Worm (Caenorhabditis elegans) whole organism, young adult: ENCODE results near the gene ugt-66.

Source experiments
- B0336.3 ChIP-seq: fragments of 200-800 bp; sonication (Bioruptor generic); IDR thresholded peaks from 2 replicates; pipeline ENCODE4 v1.3.6; 2022; ENCODE audit warnings: missing genetic modification characterization, missing compliant biosample characterization
- D2030.7 ChIP-seq: fragments of 200-800 bp; sonication (Bioruptor generic); IDR thresholded peaks from 2 replicates; pipeline ENCODE4 v1.3.6; 2022; ENCODE audit warnings: missing genetic modification reagents, missing genetic modification characterization, missing compliant biosample characterization
- F10E7.11 ChIP-seq: sonication (generic microtip); optimal IDR thresholded peaks from 2 replicates; lab custom pipeline; 2017; ENCODE audit warnings: mild to moderate bottlenecking, missing genetic modification characterization, moderate library complexity, missing compliant biosample characterization
- F33H1.4 ChIP-seq: fragments of 200-800 bp; sonication (Bioruptor generic); IDR thresholded peaks from 2 replicates; pipeline ENCODE4 v1.3.6; 2022; ENCODE audit warnings: missing genetic modification reagents, missing genetic modification characterization, missing compliant biosample characterization
- F39B2.1 ChIP-seq: fragments of 200-800 bp; sonication (Bioruptor generic); IDR thresholded peaks from 2 replicates; pipeline ENCODE4 v1.3.6; 2022; ENCODE audit warnings: missing genetic modification reagents, missing genetic modification characterization, missing compliant biosample characterization
- F49E8.2 ChIP-seq: sonication (generic microtip); optimal IDR thresholded peaks from 3 replicates; lab custom pipeline; 2017; ENCODE audit warnings: missing genetic modification characterization, mild to moderate bottlenecking, missing compliant biosample characterization, antibody characterized with exemption, moderate library complexity; ENCODE audit not compliant: insufficient read depth
- F52B5.7 ChIP-seq: sonication (generic microtip); optimal IDR thresholded peaks from 2 replicates; lab custom pipeline; 2016; ENCODE audit warnings: mild to moderate bottlenecking, missing genetic modification characterization, missing compliant biosample characterization
- T26A5.8 ChIP-seq: sonication (generic microtip); optimal IDR thresholded peaks from 2 replicates; lab custom pipeline; 2016; ENCODE audit warnings: missing genetic modification characterization, missing compliant biosample characterization
- Y53G8AR.9 ChIP-seq: fragments of 200-800 bp; sonication (Bioruptor generic); conservative IDR thresholded peaks from 2 replicates; pipeline ENCODE4 v1.3.6; 2022; ENCODE audit warnings: missing genetic modification reagents, missing genetic modification characterization, missing compliant biosample characterization
- aptf-2 ChIP-seq: fragments of 200-800 bp; sonication (Bioruptor generic); conservative IDR thresholded peaks from 2 replicates; pipeline ENCODE4 v1.3.6; 2022; ENCODE audit warnings: missing genetic modification reagents, missing genetic modification characterization, missing compliant biosample characterization
- attf-3 ChIP-seq: fragments of 200-800 bp; sonication (Bioruptor generic); conservative IDR thresholded peaks from 2 replicates; pipeline ENCODE4 v1.3.6; 2022; ENCODE audit warnings: missing genetic modification reagents, missing genetic modification characterization, missing compliant biosample characterization
- attf-6 ChIP-seq: fragments of 200-800 bp; sonication (Bioruptor generic); IDR thresholded peaks from 2 replicates; pipeline ENCODE4 v1.3.6; 2022; ENCODE audit warnings: missing genetic modification reagents, missing genetic modification characterization, missing compliant biosample characterization
- cebp-2 ChIP-seq: fragments of 200-800 bp; sonication (Bioruptor generic); IDR thresholded peaks from 2 replicates; pipeline ENCODE4 v1.3.6; 2022; ENCODE audit warnings: missing genetic modification characterization, missing compliant biosample characterization
- ceh-27 ChIP-seq: fragments of 200-800 bp; sonication (Bioruptor generic); optimal IDR thresholded peaks from 2 replicates; lab custom pipeline; 2018; ENCODE audit warnings: mild to moderate bottlenecking, missing genetic modification characterization, moderate library complexity, missing compliant biosample characterization
- ceh-58 ChIP-seq: fragments of 200-800 bp; sonication (Bioruptor generic); IDR thresholded peaks from 2 replicates; pipeline ENCODE4 v1.3.6; 2022; ENCODE audit warnings: missing genetic modification characterization, missing compliant biosample characterization
- chd-7 ChIP-seq: sonication (generic microtip); optimal IDR thresholded peaks from 2 replicates; lab custom pipeline; 2016; ENCODE audit warnings: mild to moderate bottlenecking, missing genetic modification characterization, moderate library complexity, missing compliant biosample characterization
- dpff-1 ChIP-seq: sonication (generic microtip); optimal IDR thresholded peaks from 2 replicates; lab custom pipeline; 2017; ENCODE audit warnings: mild to moderate bottlenecking, missing genetic modification characterization, missing compliant biosample characterization
- dpl-1 ChIP-seq: fragments of 150-350 bp; optimal IDR thresholded peaks from 2 replicates; lab custom pipeline; 2014; ENCODE audit warnings: missing biosample characterization, missing genetic modification reagents, missing genetic modification characterization
- efl-1 ChIP-seq: fragments of 150-350 bp; optimal IDR thresholded peaks from 2 replicates; lab custom pipeline; 2014; ENCODE audit warnings: missing biosample characterization, missing genetic modification reagents, missing genetic modification characterization
- fkh-3 ChIP-seq: sonication (generic microtip); optimal IDR thresholded peaks from 2 replicates; lab custom pipeline; 2016; ENCODE audit warnings: mild to moderate bottlenecking, missing genetic modification characterization, missing compliant biosample characterization
- hlh-12 ChIP-seq: sonication (generic microtip); optimal IDR thresholded peaks from 2 replicates; lab custom pipeline; 2016; ENCODE audit warnings: missing genetic modification characterization, missing compliant biosample characterization
- let-526 ChIP-seq: fragments of 200-800 bp; sonication (Bioruptor generic); IDR thresholded peaks from 2 replicates; pipeline ENCODE4 v1.3.6; 2022; ENCODE audit warnings: missing genetic modification reagents, missing genetic modification characterization, missing compliant biosample characterization
- lin-35 ChIP-seq, 3 experiments: fragments of 150-350 bp in 2 of 3; sonication (generic microtip) in 1 of 3; optimal IDR thresholded peaks; 2 replicates each; lab custom pipeline; 2014 to 2018; ENCODE audit warnings: missing biosample characterization in 3 of 3, missing genetic modification characterization in 3 of 3, missing genetic modification reagents in 3 of 3
- lin-54 ChIP-seq: fragments of 200-800 bp; sonication (Bioruptor generic); optimal IDR thresholded peaks from 2 replicates; lab custom pipeline; 2018; ENCODE audit warnings: mild to moderate bottlenecking, missing genetic modification characterization, missing compliant biosample characterization
- lsl-1 ChIP-seq: fragments of 200-800 bp; sonication (Bioruptor generic); optimal IDR thresholded peaks from 2 replicates; lab custom pipeline; 2018; ENCODE audit warnings: mild to moderate bottlenecking, missing genetic modification characterization, moderate library complexity, missing compliant biosample characterization
- lsy-27 ChIP-seq: sonication (generic microtip); optimal IDR thresholded peaks from 2 replicates; lab custom pipeline; 2017; ENCODE audit warnings: missing genetic modification characterization, mild to moderate bottlenecking, missing compliant biosample characterization, antibody characterized with exemption, missing genotype, borderline replicate concordance; ENCODE audit not compliant: insufficient read depth
- madf-6 ChIP-seq: fragments of 200-800 bp; sonication (Bioruptor generic); IDR thresholded peaks from 2 replicates; pipeline ENCODE4 v1.3.6; 2022; ENCODE audit warnings: missing genetic modification reagents, missing genetic modification characterization, missing compliant biosample characterization
- mcd-1 ChIP-seq: fragments of 200-800 bp; sonication (Bioruptor generic); IDR thresholded peaks from 2 replicates; pipeline ENCODE4 v1.3.6; 2022; ENCODE audit warnings: missing genetic modification reagents, missing genetic modification characterization, missing compliant biosample characterization
- mel-28 ChIP-seq: sonication (generic microtip); optimal IDR thresholded peaks from 2 replicates; lab custom pipeline; 2016; ENCODE audit warnings: borderline replicate concordance, mild to moderate bottlenecking, missing genetic modification characterization, missing compliant biosample characterization
- mxl-1 ChIP-seq: sonication (generic microtip); optimal IDR thresholded peaks from 2 replicates; lab custom pipeline; 2016; ENCODE audit warnings: missing genetic modification characterization, missing compliant biosample characterization
- nfya-1 ChIP-seq: sonication (generic microtip); optimal IDR thresholded peaks from 2 replicates; lab custom pipeline; 2017; ENCODE audit warnings: antibody characterized with exemption, missing compliant biosample characterization, missing genetic modification characterization, borderline replicate concordance; ENCODE audit not compliant: insufficient read depth
- nfya-2 ChIP-seq: fragments of 200-800 bp; sonication (Bioruptor generic); IDR thresholded peaks from 2 replicates; pipeline ENCODE4 v1.3.6; 2022; ENCODE audit warnings: missing genetic modification reagents, missing genetic modification characterization, missing compliant biosample characterization
- nhr-179 ChIP-seq: sonication (generic microtip); optimal IDR thresholded peaks from 2 replicates; lab custom pipeline; 2016; ENCODE audit warnings: mild to moderate bottlenecking, missing genetic modification characterization, missing compliant biosample characterization
- nhr-27 ChIP-seq: fragments of 200-800 bp; sonication (Bioruptor generic); optimal IDR thresholded peaks from 2 replicates; lab custom pipeline; 2018; ENCODE audit warnings: mild to moderate bottlenecking, missing genetic modification characterization, moderate library complexity, missing compliant biosample characterization
- pbrm-1 ChIP-seq: fragments of 200-800 bp; sonication (Bioruptor generic); IDR thresholded peaks from 2 replicates; pipeline ENCODE4 v1.3.6; 2022; ENCODE audit warnings: missing genetic modification reagents, missing genetic modification characterization, missing compliant biosample characterization
- pha-4 ChIP-seq: fragments of 150-350 bp; sonication (generic microtip); optimal IDR thresholded peaks from 2 replicates; lab custom pipeline; 2014; ENCODE audit warnings: missing biosample characterization, missing genetic modification reagents, missing genetic modification characterization
- rec-8 ChIP-seq, 2 experiments: sonication (generic microtip); optimal IDR thresholded peaks; 2 replicates each; lab custom pipeline; 2016; ENCODE audit warnings: mild to moderate bottlenecking in 2 of 2, missing genetic modification characterization in 2 of 2, missing genetic modification reagents in 2 of 2, missing genotype in 2 of 2, missing biosample characterization in 1 of 2, missing compliant biosample characterization in 1 of 2, moderate library complexity in 1 of 2
- repo-1 ChIP-seq: sonication (generic microtip); optimal IDR thresholded peaks from 2 replicates; lab custom pipeline; 2017; ENCODE audit warnings: mild to moderate bottlenecking, missing genetic modification characterization, missing compliant biosample characterization
- rpc-1 ChIP-seq, 2 experiments: fragments of 150-350 bp in 1 of 2; sonication (generic microtip) in 1 of 2; optimal IDR thresholded peaks; 2 replicates each; lab custom pipeline; 2014 to 2018; ENCODE audit warnings: missing biosample characterization in 1 of 2, missing genetic modification characterization in 1 of 2, missing genetic modification reagents in 1 of 2, missing genotype in 1 of 2
- snpc-1.3 ChIP-seq: sonication (generic microtip); optimal IDR thresholded peaks from 2 replicates; lab custom pipeline; 2017; ENCODE audit warnings: missing genetic modification characterization, mild to moderate bottlenecking, missing compliant biosample characterization, antibody characterized with exemption, moderate library complexity, missing genotype, missing genetic modification reagents; ENCODE audit not compliant: insufficient read depth
- somi-1 ChIP-seq: fragments of 200-800 bp; sonication (Bioruptor generic); optimal IDR thresholded peaks from 2 replicates; lab custom pipeline; 2018; ENCODE audit warnings: mild to moderate bottlenecking, missing genetic modification characterization, missing compliant biosample characterization
- tbp1 ChIP-seq: fragments of 200-800 bp; sonication (Bioruptor generic); optimal IDR thresholded peaks from 2 replicates; lab custom pipeline; 2018; ENCODE audit warnings: mild to moderate bottlenecking, missing genetic modification characterization, missing compliant biosample characterization
- tbx-9 ChIP-seq: sonication (generic microtip); optimal IDR thresholded peaks from 2 replicates; lab custom pipeline; 2016; ENCODE audit warnings: borderline replicate concordance, missing genetic modification characterization, inconsistent platforms, missing compliant biosample characterization
- zfh-2 ChIP-seq: fragments of 200-800 bp; sonication (Bioruptor generic); conservative IDR thresholded peaks from 2 replicates; pipeline ENCODE4 v1.3.6; 2022; ENCODE audit warnings: missing genetic modification reagents, missing genetic modification characterization, missing compliant biosample characterization

Gene ugt-66

ce11 chrIII:6198378-6199234, 4.2 kb upstream of the ugt-66 start, which contains the start of the genes C23G10.7 and rpn-2 (continued):
- TF ChIP-seq B0336.3 (GFP tag; lab: Robert Waterston, UW), result peak; percentile 83; the same call in 1 of the 2 replicates
- peak in 1 of 3 experiments; percentile 80 for TF ChIP-seq lin-35 (GFP tag; optimal IDR thresholded peaks at IDR 0.05; lab: Kevin White, UChicago)
- TF ChIP-seq nfya-2 (GFP tag; lab: Robert Waterston, UW), result no peak
- TF ChIP-seq F52B5.7, result no peak
- no peak for TF ChIP-seq chd-7 (tag; lab: Kevin White, UChicago)
- no peak for TF ChIP-seq hlh-12 (tag; lab: Kevin White, UChicago)

- TF ChIP-seq F10E7.11 (tag; lab: Kevin White, UChicago) (peak; percentile 33), ceh-58 (GFP tag; lab: Robert Waterston, UW) (0 out of 2 replicates have a peak, but pooled peaks have one; percentile 34), rpc-1 (optimal IDR thresholded peaks at IDR 0.05; lab: Kevin White, UChicago) (no peak), rpc-1 (tag; optimal IDR thresholded peaks at IDR 0.05; lab: Kevin White, UChicago) (no peak), dpff-1 (tag; lab: Kevin White, UChicago) (peak; percentile 27), mel-28 (tag; lab: Kevin White, UChicago) (no peak), snpc-1.3 (tag; lab: Kevin White, UChicago) (peak; percentile 18), tbp1 (no peak), aptf-2 (no peak), fkh-3 (tag; lab: Kevin White, UChicago) (peak; percentile 11), mcd-1 (GFP tag; lab: Robert Waterston, UW) (no peak), F33H1.4 (GFP tag; lab: Robert Waterston, UW) (no peak), madf-6 (peak; percentile 56), nfya-1 (tag; lab: Kevin White, UChicago) (no peak), F49E8.2 (peak; percentile 76), repo-1 (tag; lab: Kevin White, UChicago) (peak; percentile 50), mxl-1 (tag; lab: Kevin White, UChicago) (no peak), D2030.7 (GFP tag; lab: Robert Waterston, UW) (no peak), lsy-27 (tag; lab: Kevin White, UChicago) (no peak), lsl-1 (GFP tag; lab: Kevin White, UChicago) (peak; percentile 40), somi-1 (no peak), nhr-27 (tag; lab: Kevin White, UChicago) (no peak), attf-6 (GFP tag; lab: Robert Waterston, UW) (no peak), pbrm-1 (GFP tag; lab: Robert Waterston, UW) (0 out of 2 replicates have a peak, but pooled peaks have one; percentile 34), zfh-2 (GFP tag; lab: Robert Waterston, UW) (no peak), ceh-27 (GFP tag; lab: Kevin White, UChicago) (no peak), nhr-179 (tag; lab: Kevin White, UChicago) (no peak)
Measured at ce11 chrIII:6195718-6196117, 1.3 kb upstream of the ugt-66 start.

DNA sequence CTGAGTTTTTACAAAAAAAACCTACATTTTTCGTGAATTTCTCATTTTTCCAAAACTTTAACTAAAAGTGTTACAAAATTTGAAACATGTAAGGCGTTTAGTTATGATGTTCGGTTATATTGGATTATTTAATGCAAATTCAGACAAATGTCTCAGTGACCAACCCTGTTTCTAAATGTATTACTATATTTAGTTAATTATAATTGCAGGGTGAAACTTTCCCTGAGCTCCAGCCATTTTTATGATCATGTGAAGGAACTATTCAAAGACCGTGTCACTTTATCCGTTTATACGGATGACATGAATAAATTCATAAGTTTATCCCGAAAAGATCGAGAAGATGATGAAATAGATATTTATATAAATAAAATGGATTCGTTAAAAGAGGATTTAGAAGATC, 3.6 kb downstream of the ugt-66 start, which contains the start of gene C23G10.5:
Gene C23G10.5, plus strand, starts transcription at position 301 of the 400 bp plus-strand sequence.
- no peak for TF ChIP-seq lin-35 (GFP tag; optimal IDR thresholded peaks at IDR 0.05; lab: Kevin White, UChicago)
- TF ChIP-seq Y53G8AR.9 (GFP tag; lab: Robert Waterston, UW), result no peak
- TF ChIP-seq pbrm-1 (GFP tag; lab: Robert Waterston, UW), result no peak
- no peak for TF ChIP-seq lin-54 (GFP tag; lab: Kevin White, UChicago)
- no peak for TF ChIP-seq T26A5.8 (tag; lab: Kevin White, UChicago)
- no peak for TF ChIP-seq efl-1 (GFP tag; lab: Kevin White, UChicago)
- TF ChIP-seq rec-8 (tag; optimal IDR thresholded peaks at IDR 0.05; lab: Kevin White, UChicago), result no peak
- TF ChIP-seq dpl-1 (GFP tag; lab: Kevin White, UChicago), result no peak
- no peak for TF ChIP-seq cebp-2
- no peak for TF ChIP-seq nfya-2 (GFP tag; lab: Robert Waterston, UW)
- no peak for TF ChIP-seq pha-4 (tag; lab: Kevin White, UChicago)
- TF ChIP-seq F39B2.1 (GFP tag; lab: Robert Waterston, UW), result no peak
- no peak for TF ChIP-seq let-526
- TF ChIP-seq tbx-9 (tag; lab: Kevin White, UChicago), result no peak
- no peak for TF ChIP-seq repo-1 (tag; lab: Kevin White, UChicago)
- TF ChIP-seq attf-3 (GFP tag; lab: Robert Waterston, UW), result no peak
